Fruit fly (Drosophila melanogaster): ENCODE results near the gene CG17294.

dm6 chr2L:8398721-8399120 is 21.9 kb downstream of the CG17294 start, which contains the start of gene CG13386:
- no peak for TF ChIP-seq CG8478 (optimal IDR thresholded peaks at IDR 0.05)
- no peak for TF ChIP-seq usp (GFP tag; optimal IDR thresholded peaks at IDR 0.05)
- TF ChIP-seq EcR (GFP tag; optimal IDR thresholded peaks at IDR 0.05): no peak
- TF ChIP-seq psq (optimal IDR thresholded peaks at IDR 0.05): no peak
- TF ChIP-seq Dll (optimal IDR thresholded peaks at IDR 0.05): no peak

Data from whole organism.